Worm (Caenorhabditis elegans) whole organism, L1 larva: ENCODE results near the gene psf-1.

ENCODE experiments used
- C34B4.2 ChIP-seq: sonication (generic microtip); optimal IDR thresholded peaks from 2 replicates; lab custom pipeline; 2017; ENCODE audit warnings: mild to moderate bottlenecking, missing genetic modification characterization, missing compliant biosample characterization
- aha-1 ChIP-seq: fragments of 150-350 bp; optimal IDR thresholded peaks from 2 replicates; lab custom pipeline; 2014; ENCODE audit warnings: missing biosample characterization, missing genetic modification characterization
- alr-1 ChIP-seq: fragments of 200-800 bp; sonication (Bioruptor generic); optimal IDR thresholded peaks from 2 replicates; lab custom pipeline; 2018; ENCODE audit warnings: borderline replicate concordance, mild to moderate bottlenecking, missing genetic modification characterization, missing compliant biosample characterization
- aly-2 ChIP-seq: fragments of 150-350 bp; optimal IDR thresholded peaks from 2 replicates; lab custom pipeline; 2014; ENCODE audit warnings: missing biosample characterization, missing genetic modification characterization
- blmp-1 ChIP-seq: fragments of 150-350 bp; optimal IDR thresholded peaks from 2 replicates; lab custom pipeline; 2014; ENCODE audit warnings: missing biosample characterization, missing genetic modification characterization
- ceh-8 ChIP-seq: fragments of 200-800 bp; sonication (Bioruptor generic); optimal IDR thresholded peaks from 2 replicates; lab custom pipeline; 2018; ENCODE audit warnings: mild to moderate bottlenecking, missing genetic modification characterization, moderate library complexity, missing compliant biosample characterization
- ceh-90 ChIP-seq: sonication (generic microtip); optimal IDR thresholded peaks from 2 replicates; lab custom pipeline; 2016; ENCODE audit warnings: missing genetic modification characterization, missing compliant biosample characterization
- ces-1 ChIP-seq: fragments of 150-350 bp; optimal IDR thresholded peaks from 2 replicates; lab custom pipeline; 2014; ENCODE audit warnings: missing biosample characterization, missing genetic modification reagents, missing genetic modification characterization
- dpl-1 ChIP-seq, 3 experiments: fragments of 150-350 bp in 2 of 3; sonication (generic microtip) in 1 of 3; optimal IDR thresholded peaks; 2 replicates each; lab custom pipeline; 2014 to 2017; ENCODE audit warnings: missing biosample characterization in 3 of 3, missing genetic modification characterization in 3 of 3, missing genetic modification reagents in 3 of 3
- dsc-1 ChIP-seq: sonication (generic microtip); optimal IDR thresholded peaks from 2 replicates; lab custom pipeline; 2016; ENCODE audit warnings: mild to moderate bottlenecking, missing genetic modification characterization, missing compliant biosample characterization
- efl-1 ChIP-seq, 4 experiments: fragments of 150-350 bp; optimal IDR thresholded peaks in 3 of 4; peaks in 1 of 4; 1 replicate in 1 of 4; 2 replicates in 3 of 4; lab custom pipeline; 2014; ENCODE audit warnings: missing biosample characterization in 2 of 4, missing genetic modification characterization in 2 of 4, missing genetic modification reagents in 2 of 4
- efl-3 ChIP-seq: fragments of 200-800 bp; sonication (Bioruptor generic); optimal IDR thresholded peaks from 2 replicates; lab custom pipeline; 2018; ENCODE audit warnings: mild to moderate bottlenecking, missing genetic modification characterization, missing compliant biosample characterization
- egl-13 ChIP-seq: sonication (generic microtip); optimal IDR thresholded peaks from 2 replicates; lab custom pipeline; 2016; ENCODE audit warnings: missing genotype, missing genetic modification reagents, missing genetic modification characterization, missing compliant biosample characterization
- egl-27 ChIP-seq, 2 experiments: fragments of 150-350 bp in 1 of 2; sonication (generic microtip); optimal IDR thresholded peaks; 3 replicates each; lab custom pipeline; 2017 to 2018; ENCODE audit warnings: missing biosample characterization in 2 of 2, missing genetic modification characterization in 2 of 2, missing genetic modification reagents in 2 of 2
- ets-5 ChIP-seq: fragments of 200-800 bp; sonication (Bioruptor generic); IDR thresholded peaks from 2 replicates; pipeline ENCODE4 v1.3.6; 2022; ENCODE audit warnings: missing genetic modification characterization, missing compliant biosample characterization
- fkh-4 ChIP-seq: sonication (generic microtip); optimal IDR thresholded peaks from 2 replicates; lab custom pipeline; 2016; ENCODE audit warnings: missing compliant biosample characterization, missing genetic modification characterization, borderline replicate concordance
- grh-1 ChIP-seq: fragments of 200-800 bp; sonication (Bioruptor generic); IDR thresholded peaks from 2 replicates; pipeline ENCODE4 v1.3.6; 2022; ENCODE audit warnings: missing genetic modification reagents, missing genetic modification characterization, missing compliant biosample characterization
- hpl-2 ChIP-seq: fragments of 150-350 bp; optimal IDR thresholded peaks from 2 replicates; lab custom pipeline; 2014; ENCODE audit warnings: missing biosample characterization, missing genetic modification reagents, missing genetic modification characterization
- irx-1 ChIP-seq: sonication (generic microtip); optimal IDR thresholded peaks from 2 replicates; lab custom pipeline; 2016; ENCODE audit warnings: missing genetic modification characterization, missing compliant biosample characterization
- jun-1 ChIP-seq: fragments of 150-350 bp; optimal IDR thresholded peaks from 2 replicates; lab custom pipeline; 2014; ENCODE audit warnings: missing biosample characterization, missing genetic modification reagents, missing genetic modification characterization
- lin-14 ChIP-seq: fragments of 200-800 bp; sonication (Bioruptor generic); optimal IDR thresholded peaks from 2 replicates; lab custom pipeline; 2018; ENCODE audit warnings: mild to moderate bottlenecking, missing genetic modification characterization, moderate library complexity, missing compliant biosample characterization
- lin-35 ChIP-seq, 2 experiments: fragments of 150-350 bp; optimal IDR thresholded peaks; 2 replicates each; lab custom pipeline; 2014; ENCODE audit warnings: missing biosample characterization in 2 of 2, missing genetic modification characterization in 2 of 2, missing genetic modification reagents in 2 of 2
- lin-39 ChIP-seq: fragments of 150-350 bp; optimal IDR thresholded peaks from 2 replicates; lab custom pipeline; 2014; ENCODE audit warnings: missing biosample characterization, missing genetic modification reagents, missing genetic modification characterization
- lir-3 ChIP-seq: sonication (generic microtip); optimal IDR thresholded peaks from 2 replicates; lab custom pipeline; 2016; ENCODE audit warnings: mild to moderate bottlenecking, missing genetic modification characterization, moderate library complexity, missing compliant biosample characterization; ENCODE audit not compliant: poor library complexity
- lsy-2 ChIP-seq, 2 experiments: fragments of 150-350 bp; optimal IDR thresholded peaks; 2 replicates each; lab custom pipeline; 2014; ENCODE audit warnings: missing biosample characterization in 2 of 2, missing genetic modification characterization in 2 of 2
- mab-9 ChIP-seq: fragments of 200-800 bp; sonication (Bioruptor generic); IDR thresholded peaks from 2 replicates; pipeline ENCODE4 v1.3.6; 2022; ENCODE audit warnings: missing genetic modification reagents, missing genetic modification characterization, missing compliant biosample characterization
- mef-2 ChIP-seq: fragments of 150-350 bp; optimal IDR thresholded peaks from 2 replicates; lab custom pipeline; 2014; ENCODE audit warnings: missing biosample characterization, missing genetic modification characterization
- nhr-12 ChIP-seq: sonication (generic microtip); optimal IDR thresholded peaks from 2 replicates; lab custom pipeline; 2017; ENCODE audit warnings: missing biosample characterization, missing genetic modification characterization
- nhr-20 ChIP-seq: sonication (generic microtip); optimal IDR thresholded peaks from 2 replicates; lab custom pipeline; 2016; ENCODE audit warnings: mild to moderate bottlenecking, missing genetic modification characterization, missing compliant biosample characterization
- nhr-237 ChIP-seq: fragments of 150-350 bp; optimal IDR thresholded peaks from 2 replicates; lab custom pipeline; 2014; ENCODE audit warnings: missing biosample characterization, missing genetic modification characterization
- nhr-28 ChIP-seq: fragments of 150-350 bp; optimal IDR thresholded peaks from 2 replicates; lab custom pipeline; 2014; ENCODE audit warnings: missing biosample characterization, missing genetic modification characterization
- nhr-47 ChIP-seq: sonication (generic microtip); optimal IDR thresholded peaks from 2 replicates; lab custom pipeline; 2016; ENCODE audit warnings: mild to moderate bottlenecking, missing genetic modification characterization, moderate library complexity, missing compliant biosample characterization
- nhr-71 ChIP-seq: sonication (generic microtip); optimal IDR thresholded peaks from 2 replicates; lab custom pipeline; 2016; ENCODE audit warnings: mild to moderate bottlenecking, missing genetic modification characterization, moderate library complexity, missing compliant biosample characterization
- nhr-77 ChIP-seq: fragments of 150-350 bp; optimal IDR thresholded peaks from 2 replicates; lab custom pipeline; 2014; ENCODE audit warnings: missing biosample characterization, missing genetic modification characterization
- nhr-84 ChIP-seq: sonication (generic microtip); optimal IDR thresholded peaks from 2 replicates; lab custom pipeline; 2017; ENCODE audit warnings: missing biosample characterization, missing genetic modification characterization
- nhr-90 ChIP-seq: sonication (generic microtip); optimal IDR thresholded peaks from 2 replicates; lab custom pipeline; 2016; ENCODE audit warnings: mild to moderate bottlenecking, missing genetic modification characterization, missing compliant biosample characterization; ENCODE audit not compliant: poor library complexity
- pag-3 ChIP-seq: sonication (generic microtip); optimal IDR thresholded peaks from 2 replicates; lab custom pipeline; 2017; ENCODE audit warnings: missing genetic modification characterization, mild to moderate bottlenecking, missing compliant biosample characterization, antibody characterized with exemption, borderline replicate concordance; ENCODE audit not compliant: insufficient read depth
- pqm-1 ChIP-seq: sonication (generic microtip); optimal IDR thresholded peaks from 3 replicates; lab custom pipeline; 2017; ENCODE audit warnings: missing biosample characterization, missing genetic modification characterization
- rnt-1 ChIP-seq: sonication (generic microtip); optimal IDR thresholded peaks from 2 replicates; lab custom pipeline; 2016; ENCODE audit warnings: mild to moderate bottlenecking, missing genetic modification characterization, moderate library complexity, missing compliant biosample characterization
- snpc-4 ChIP-seq: fragments of 150-350 bp; optimal IDR thresholded peaks from 2 replicates; lab custom pipeline; 2014; ENCODE audit warnings: missing biosample characterization, missing genetic modification characterization
- snu-23 ChIP-seq: sonication (generic microtip); optimal IDR thresholded peaks from 2 replicates; lab custom pipeline; 2016; ENCODE audit warnings: missing genetic modification characterization, missing compliant biosample characterization
- sox-4 ChIP-seq: sonication (generic microtip); optimal IDR thresholded peaks from 2 replicates; lab custom pipeline; 2016; ENCODE audit warnings: missing genetic modification characterization, missing compliant biosample characterization
- sptf-1 ChIP-seq: fragments of 150-350 bp; optimal IDR thresholded peaks from 2 replicates; lab custom pipeline; 2014; ENCODE audit warnings: missing biosample characterization, missing genetic modification characterization
- swsn-7 ChIP-seq: sonication (generic microtip); optimal IDR thresholded peaks from 2 replicates; lab custom pipeline; 2016; ENCODE audit warnings: missing genetic modification characterization, missing compliant biosample characterization
- tbx-2 ChIP-seq: sonication (generic microtip); optimal IDR thresholded peaks from 2 replicates; lab custom pipeline; 2016; ENCODE audit warnings: missing genetic modification characterization, missing compliant biosample characterization
- tlp-1 ChIP-seq: fragments of 150-350 bp; optimal IDR thresholded peaks from 2 replicates; lab custom pipeline; 2014; ENCODE audit warnings: missing biosample characterization, missing genetic modification characterization
- unc-30 ChIP-seq: sonication (generic microtip); optimal IDR thresholded peaks from 2 replicates; lab custom pipeline; 2017; ENCODE audit warnings: missing biosample characterization, missing genetic modification characterization
- unc-86 ChIP-seq: sonication (generic microtip); optimal IDR thresholded peaks from 2 replicates; lab custom pipeline; 2016; ENCODE audit warnings: missing genetic modification characterization, missing compliant biosample characterization
- unc-98 ChIP-seq: fragments of 200-800 bp; sonication (Bioruptor generic); IDR thresholded peaks from 2 replicates; pipeline ENCODE4 v1.3.6; 2022; ENCODE audit warnings: missing genetic modification characterization, missing compliant biosample characterization
- vab-15 ChIP-seq: sonication (generic microtip); optimal IDR thresholded peaks from 2 replicates; lab custom pipeline; 2017; ENCODE audit warnings: missing genotype, mild to moderate bottlenecking, missing genetic modification characterization, missing compliant biosample characterization
- xbp-1 ChIP-seq: sonication (generic microtip); optimal IDR thresholded peaks from 2 replicates; lab custom pipeline; 2016; ENCODE audit warnings: missing genetic modification characterization, missing compliant biosample characterization
- ztf-11 ChIP-seq, 2 experiments: sonication (generic microtip); optimal IDR thresholded peaks; 2 replicates each; lab custom pipeline; 2016 to 2017; ENCODE audit warnings: missing genetic modification characterization in 2 of 2, missing biosample characterization in 1 of 2, missing compliant biosample characterization in 1 of 2

psf-1 gene

ce11 chrII:9974967-9975366 is 6.5 kb downstream of the psf-1 start, which contains the start of gene aakg-5:
aakg-5 (minus strand) TSS chrII:9975125.
- TF ChIP-seq ztf-11 (tag; optimal IDR thresholded peaks at IDR 0.05; lab: Kevin White, UChicago): no peak
- TF ChIP-seq nhr-47: peak; percentile 88
- peak; percentile 92 for TF ChIP-seq snu-23
- no peak for TF ChIP-seq pag-3 (tag; lab: Kevin White, UChicago)
- TF ChIP-seq C34B4.2 (tag; lab: Kevin White, UChicago): no peak
- no peak for TF ChIP-seq tlp-1
- peak; percentile 70 for TF ChIP-seq dsc-1
- peak; percentile 78 to 89 for TF ChIP-seq lsy-2 (tag; optimal IDR thresholded peaks at IDR 0.05; lab: Kevin White, UChicago)
- TF ChIP-seq nhr-12: no peak
- peak; percentile 84 to 92 for TF ChIP-seq efl-1 (optimal IDR thresholded peaks at IDR 0.05; lab: Kevin White, UChicago)
- peak; percentile 58 to 94 for TF ChIP-seq efl-1 (GFP tag; optimal IDR thresholded peaks at IDR 0.05 in 1 of 2; lab: Kevin White, UChicago)
- TF ChIP-seq lin-14 (GFP tag; lab: Kevin White, UChicago): peak; percentile 96
- TF ChIP-seq xbp-1 (tag; lab: Kevin White, UChicago): peak; percentile 79
- peak; percentile 72 to 88 for TF ChIP-seq lin-35 (GFP tag; optimal IDR thresholded peaks at IDR 0.05; lab: Kevin White, UChicago)
- peak; percentile 94 for TF ChIP-seq nhr-20
- peak; percentile 85 for TF ChIP-seq nhr-90 (tag; lab: Kevin White, UChicago)
- TF ChIP-seq nhr-71 (tag; lab: Kevin White, UChicago): peak; percentile 96
- TF ChIP-seq unc-98 (GFP tag; lab: Robert Waterston, UW): no peak
- TF ChIP-seq vab-15 (tag; lab: Kevin White, UChicago): no peak
- TF ChIP-seq unc-30 (tag; lab: Kevin White, UChicago): no peak
- peak; percentile 45 for TF ChIP-seq nhr-237 (tag; lab: Kevin White, UChicago)
- TF ChIP-seq blmp-1 (tag; lab: Kevin White, UChicago): peak; percentile 86
- TF ChIP-seq grh-1 (GFP tag; lab: Robert Waterston, UW): peak; percentile 88
- no peak for TF ChIP-seq sox-4
- TF ChIP-seq aly-2: no peak
- no peak for TF ChIP-seq fkh-4
- peak; percentile 41 for TF ChIP-seq snpc-4 (tag; lab: Kevin White, UChicago)
- TF ChIP-seq aha-1 (tag; lab: Kevin White, UChicago): no peak
- no peak for TF ChIP-seq ceh-90
- TF ChIP-seq jun-1 (tag; lab: Kevin White, UChicago): peak; percentile 72
- peak; percentile 59 to 66 (median 62) for TF ChIP-seq dpl-1 (GFP tag; optimal IDR thresholded peaks at IDR 0.05; lab: Kevin White, UChicago)
- TF ChIP-seq nhr-28 (tag; lab: Kevin White, UChicago): no peak
- TF ChIP-seq rnt-1 (tag; lab: Kevin White, UChicago): peak; percentile 90
- no peak for TF ChIP-seq nhr-84 (tag; lab: Kevin White, UChicago)
- peak; percentile 90 for TF ChIP-seq swsn-7 (tag; lab: Kevin White, UChicago)
- peak; percentile 66 for TF ChIP-seq irx-1 (tag; lab: Kevin White, UChicago)
- peak; percentile 46 for TF ChIP-seq lin-39 (tag; lab: Kevin White, UChicago)
- 0 out of 2 replicates have a peak, but pooled peaks have one; percentile 57 for TF ChIP-seq mab-9 (GFP tag; lab: Robert Waterston, UW)
- TF ChIP-seq egl-27 (tag; optimal IDR thresholded peaks at IDR 0.05; lab: Kevin White, UChicago): peak; percentile 28 to 72
- no peak for TF ChIP-seq mef-2 (tag; lab: Kevin White, UChicago)
- no peak for TF ChIP-seq sptf-1 (tag; lab: Kevin White, UChicago)
- TF ChIP-seq lir-3 (tag; lab: Kevin White, UChicago): peak; percentile 51
- TF ChIP-seq efl-3 (GFP tag; lab: Kevin White, UChicago): no peak
- no peak for TF ChIP-seq ets-5 (GFP tag; lab: Robert Waterston, UW)
- TF ChIP-seq pqm-1 (tag; lab: Kevin White, UChicago): no peak
- no peak for TF ChIP-seq ceh-8 (GFP tag; lab: Kevin White, UChicago)
- no peak for TF ChIP-seq alr-1 (tag; lab: Kevin White, UChicago)
- no peak for TF ChIP-seq egl-13 (tag; lab: Kevin White, UChicago)
- no peak for TF ChIP-seq ces-1 (GFP tag; lab: Kevin White, UChicago)
- TF ChIP-seq hpl-2: no peak
- TF ChIP-seq tbx-2 (tag; lab: Kevin White, UChicago): peak; percentile 92
- peak; percentile 90 for TF ChIP-seq nhr-77 (tag; lab: Kevin White, UChicago)
- peak; percentile 77 for TF ChIP-seq unc-86 (tag; lab: Kevin White, UChicago)
